Fruit fly (Drosophila melanogaster) whole organism, prepupa: Measurements from ENCODE around the gene CG43407.

Experiments used
- Blimp-1 ChIP-seq: fragments of 200-800 bp; sonication (Bioruptor generic); optimal IDR thresholded peaks from 3 replicates; lab custom pipeline; 2017; ENCODE audit warnings: missing biosample characterization, missing genetic modification characterization, mild to moderate bottlenecking, moderate library complexity, missing genetic modification reagents
- CG10631 ChIP-seq: fragments of 200-800 bp; sonication (Bioruptor generic); optimal IDR thresholded peaks from 2 replicates; lab custom pipeline; 2016; ENCODE audit warnings: missing biosample characterization, missing genetic modification characterization
- CG11294 ChIP-seq: fragments of 200-800 bp; sonication (Bioruptor generic); IDR thresholded peaks from 2 replicates; pipeline ENCODE4 v1.3.6; 2022; ENCODE audit warnings: missing biosample characterization, missing genetic modification characterization
- CG11902 ChIP-seq: fragments of 200-800 bp; sonication (Bioruptor generic); optimal IDR thresholded peaks from 3 replicates; lab custom pipeline; 2016; ENCODE audit warnings: missing biosample characterization, missing genetic modification characterization
- CG15336 ChIP-seq: fragments of 200-800 bp; sonication (Bioruptor generic); IDR thresholded peaks from 2 replicates; pipeline ENCODE4 v1.3.6; 2022; ENCODE audit warnings: missing biosample characterization, missing genetic modification characterization
- CG1621 ChIP-seq: fragments of 200-800 bp; sonication (Bioruptor generic); optimal IDR thresholded peaks from 3 replicates; lab custom pipeline; 2018; ENCODE audit warnings: missing biosample characterization, mild to moderate bottlenecking, missing genetic modification characterization
- CG3032 ChIP-seq: fragments of 200-800 bp; optimal IDR thresholded peaks from 2 replicates; lab custom pipeline; 2019; ENCODE audit warnings: missing biosample characterization, mild to moderate bottlenecking, missing genetic modification characterization, moderate library complexity
- CG32006 ChIP-seq: fragments of 200-800 bp; sonication (Bioruptor generic); optimal IDR thresholded peaks from 3 replicates; lab custom pipeline; 2017; ENCODE audit warnings: missing biosample characterization, mild to moderate bottlenecking, missing genetic modification characterization
- CG34406 ChIP-seq: fragments of 200-800 bp; sonication (Bioruptor generic); optimal IDR thresholded peaks from 3 replicates; lab custom pipeline; 2016; ENCODE audit warnings: missing biosample characterization, missing genetic modification characterization
- CG3919 ChIP-seq: fragments of 200-800 bp; sonication (Bioruptor generic); optimal IDR thresholded peaks from 3 replicates; lab custom pipeline; 2016; ENCODE audit warnings: missing biosample characterization, missing genetic modification characterization
- CG4318 ChIP-seq: fragments of 200-800 bp; sonication (Bioruptor generic); optimal IDR thresholded peaks from 3 replicates; lab custom pipeline; 2017; ENCODE audit warnings: missing biosample characterization, mild to moderate bottlenecking, missing genetic modification characterization
- CG6163 ChIP-seq: fragments of 200-800 bp; sonication (Bioruptor generic); IDR thresholded peaks from 3 replicates; pipeline ENCODE4 v1.3.6; 2022; ENCODE audit warnings: missing biosample characterization, missing genetic modification characterization
- CG6792 ChIP-seq: fragments of 200-800 bp; sonication (Bioruptor generic); optimal IDR thresholded peaks from 3 replicates; lab custom pipeline; 2016; ENCODE audit warnings: missing biosample characterization, missing genetic modification characterization
- CG6808 ChIP-seq: fragments of 200-800 bp; sonication (Bioruptor generic); optimal IDR thresholded peaks from 3 replicates; lab custom pipeline; 2017; ENCODE audit warnings: missing biosample characterization, missing genetic modification characterization, mild to moderate bottlenecking, moderate library complexity, missing genetic modification reagents
- CG6854 ChIP-seq: fragments of 200-800 bp; sonication (Bioruptor generic); optimal IDR thresholded peaks from 2 replicates; lab custom pipeline; 2017; ENCODE audit warnings: missing biosample characterization, mild to moderate bottlenecking, missing genetic modification characterization
- CG8119 ChIP-seq: fragments of 200-800 bp; sonication (Bioruptor generic); IDR thresholded peaks from 3 replicates; pipeline ENCODE4 v1.3.6; 2022; ENCODE audit warnings: missing biosample characterization, missing genetic modification characterization
- CG8319 ChIP-seq: fragments of 200-800 bp; sonication (Bioruptor generic); optimal IDR thresholded peaks from 3 replicates; lab custom pipeline; 2016; ENCODE audit warnings: missing biosample characterization, missing genetic modification characterization
- CG8632 ChIP-seq: fragments of 200-800 bp; sonication (Bioruptor generic); optimal IDR thresholded peaks from 3 replicates; lab custom pipeline; 2016; ENCODE audit warnings: missing biosample characterization, missing genetic modification characterization
- CG9139 ChIP-seq: fragments of 200-800 bp; sonication (Bioruptor generic); optimal IDR thresholded peaks from 3 replicates; lab custom pipeline; 2017; ENCODE audit warnings: missing biosample characterization, mild to moderate bottlenecking, missing genetic modification characterization
- Eip75B ChIP-seq: fragments of 200-800 bp; sonication (Bioruptor generic); optimal IDR thresholded peaks from 3 replicates; lab custom pipeline; 2016; ENCODE audit warnings: missing biosample characterization, missing genetic modification characterization
- Eip78C ChIP-seq: fragments of 200-800 bp; sonication (Bioruptor generic); peaks from one replicate; lab custom pipeline; 2016; ENCODE audit warnings: missing biosample characterization, missing genetic modification characterization
- Eip93F ChIP-seq: fragments of 200-800 bp; sonication (Bioruptor generic); optimal IDR thresholded peaks from 2 replicates; lab custom pipeline; 2016; ENCODE audit warnings: missing biosample characterization, mild to moderate bottlenecking, missing genetic modification characterization
- Ets21C ChIP-seq: fragments of 200-800 bp; sonication (Bioruptor generic); optimal IDR thresholded peaks from 3 replicates; lab custom pipeline; 2016; ENCODE audit warnings: missing biosample characterization, missing genetic modification characterization
- Ets96B ChIP-seq: fragments of 200-800 bp; optimal IDR thresholded peaks from 2 replicates; lab custom pipeline; 2019; ENCODE audit warnings: missing biosample characterization, mild to moderate bottlenecking, missing genetic modification characterization, moderate library complexity
- Gug ChIP-seq: fragments of 200-800 bp; sonication (Bioruptor generic); IDR thresholded peaks from 2 replicates; pipeline ENCODE4 v1.3.6; 2022; ENCODE audit warnings: missing biosample characterization, missing genetic modification characterization
- Hr38 ChIP-seq: sonication (Bioruptor generic); optimal IDR thresholded peaks from 2 replicates; lab custom pipeline; 2016; ENCODE audit warnings: missing biosample characterization, missing genetic modification characterization
- Hr39 ChIP-seq: fragments of 200-800 bp; sonication (Bioruptor generic); optimal IDR thresholded peaks from 2 replicates; lab custom pipeline; 2016; ENCODE audit warnings: missing biosample characterization, missing genetic modification characterization
- Lpt ChIP-seq: fragments of 200-800 bp; sonication (Bioruptor generic); optimal IDR thresholded peaks from 3 replicates; lab custom pipeline; 2016; ENCODE audit warnings: missing biosample characterization, missing genetic modification characterization
- Met ChIP-seq: fragments of 200-800 bp; sonication (Bioruptor generic); optimal IDR thresholded peaks from 3 replicates; lab custom pipeline; 2016; ENCODE audit warnings: missing biosample characterization, missing genetic modification characterization
- OdsH ChIP-seq: fragments of 200-800 bp; sonication (Bioruptor generic); optimal IDR thresholded peaks from 3 replicates; lab custom pipeline; 2016; ENCODE audit warnings: missing biosample characterization, missing genetic modification characterization
- Smox ChIP-seq: fragments of 200-800 bp; sonication (Bioruptor generic); optimal IDR thresholded peaks from 3 replicates; lab custom pipeline; 2016; ENCODE audit warnings: missing biosample characterization, missing genetic modification characterization
- Sox102F ChIP-seq: fragments of 200-800 bp; sonication (Bioruptor generic); optimal IDR thresholded peaks from 2 replicates; lab custom pipeline; 2016; ENCODE audit warnings: missing biosample characterization, mild to moderate bottlenecking, missing genetic modification characterization
- Sox14 ChIP-seq: fragments of 200-800 bp; sonication (Bioruptor generic); optimal IDR thresholded peaks from 3 replicates; lab custom pipeline; 2016; ENCODE audit warnings: missing biosample characterization, missing genetic modification characterization
- achi ChIP-seq: fragments of 200-800 bp; sonication (Bioruptor generic); optimal IDR thresholded peaks from 3 replicates; lab custom pipeline; 2016; ENCODE audit warnings: missing biosample characterization, missing genetic modification characterization
- acj6 ChIP-seq: fragments of 200-800 bp; sonication (Bioruptor generic); optimal IDR thresholded peaks from 3 replicates; lab custom pipeline; 2016; ENCODE audit warnings: missing biosample characterization, missing genetic modification characterization
- dac ChIP-seq: fragments of 200-800 bp; sonication (Bioruptor generic); optimal IDR thresholded peaks from 2 replicates; lab custom pipeline; 2017; ENCODE audit warnings: missing biosample characterization, mild to moderate bottlenecking, missing genetic modification characterization
- dsx ChIP-seq: fragments of 200-800 bp; optimal IDR thresholded peaks from 3 replicates; lab custom pipeline; 2019; ENCODE audit warnings: missing biosample characterization, mild to moderate bottlenecking, missing genetic modification characterization, moderate library complexity; ENCODE audit not compliant: poor library complexity, severe bottlenecking
- eg ChIP-seq: fragments of 200-800 bp; sonication (Bioruptor generic); IDR thresholded peaks from 3 replicates; pipeline ENCODE4 v1.3.6; 2022; ENCODE audit warnings: missing biosample characterization, missing genetic modification characterization
- esn ChIP-seq: fragments of 200-800 bp; sonication (Bioruptor generic); optimal IDR thresholded peaks from 2 replicates; lab custom pipeline; 2016; ENCODE audit warnings: missing biosample characterization, mild to moderate bottlenecking, missing genetic modification characterization, moderate library complexity
- fd59A ChIP-seq: fragments of 200-800 bp; sonication (Bioruptor generic); optimal IDR thresholded peaks from 2 replicates; lab custom pipeline; 2017; ENCODE audit warnings: missing biosample characterization, mild to moderate bottlenecking, missing genetic modification characterization, missing genetic modification reagents
- fd85E ChIP-seq: fragments of 200-800 bp; sonication (Bioruptor generic); optimal IDR thresholded peaks from 3 replicates; lab custom pipeline; 2016; ENCODE audit warnings: missing biosample characterization, missing genetic modification characterization
- net ChIP-seq: fragments of 200-800 bp; sonication (Bioruptor generic); optimal IDR thresholded peaks from 3 replicates; lab custom pipeline; 2016; ENCODE audit warnings: missing biosample characterization, missing genetic modification characterization
- pdm3 ChIP-seq: fragments of 200-800 bp; sonication (Bioruptor generic); optimal IDR thresholded peaks from 3 replicates; lab custom pipeline; 2016; ENCODE audit warnings: missing biosample characterization, missing genetic modification characterization
- salr ChIP-seq, 2 experiments: fragments of 200-800 bp; sonication (Bioruptor generic); optimal IDR thresholded peaks; 3 replicates each; lab custom pipeline; 2016 to 2018; ENCODE audit warnings: missing biosample characterization in 2 of 2, missing genetic modification characterization in 2 of 2, mild to moderate bottlenecking in 1 of 2
- ss ChIP-seq, 2 experiments: fragments of 200-800 bp; sonication (Bioruptor generic); optimal IDR thresholded peaks; 2 replicates in 1 of 2; 3 replicates in 1 of 2; lab custom pipeline; 2017 to 2018; ENCODE audit warnings: mild to moderate bottlenecking in 2 of 2, missing biosample characterization in 2 of 2, missing genetic modification characterization in 2 of 2, moderate library complexity in 1 of 2
- svp ChIP-seq: fragments of 200-800 bp; sonication (Bioruptor generic); peaks from one replicate; lab custom pipeline; 2016; ENCODE audit warnings: missing biosample characterization, missing genetic modification characterization
- topi ChIP-seq: fragments of 200-800 bp; sonication (Bioruptor generic); optimal IDR thresholded peaks from 3 replicates; lab custom pipeline; 2016; ENCODE audit warnings: missing biosample characterization, missing genetic modification characterization

The CG43407 gene

dm6 chr3L:19016805-19017161 lies 36.4 kb downstream of the CG43407 start:
- no peak for TF ChIP-seq Ets21C (GFP tag; lab: Kevin White, UChicago)
- no peak for TF ChIP-seq CG10631 (GFP tag; lab: Kevin White, UChicago)
- TF ChIP-seq CG34406 (GFP tag; lab: Kevin White, UChicago) = no peak
- TF ChIP-seq Met (GFP tag; lab: Kevin White, UChicago) = no peak
- TF ChIP-seq achi (GFP tag; lab: Kevin White, UChicago) = no peak
- no peak for TF ChIP-seq CG6808 (GFP tag; lab: Kevin White, UChicago)
- no peak for TF ChIP-seq Smox (GFP tag; lab: Kevin White, UChicago)
- no peak for TF ChIP-seq CG8632 (GFP tag; lab: Kevin White, UChicago)
- no peak for TF ChIP-seq fd59A
- no peak for TF ChIP-seq eg (GFP tag; lab: Robert Waterston, UW)
- no peak for TF ChIP-seq CG15336
- no peak for TF ChIP-seq CG8319 (GFP tag; lab: Kevin White, UChicago)
- no peak for TF ChIP-seq dac (GFP tag; lab: Kevin White, UChicago)
- no peak for TF ChIP-seq acj6 (GFP tag; lab: Kevin White, UChicago)
- no peak for TF ChIP-seq CG11294 (GFP tag; lab: Robert Waterston, UW)
- no peak for TF ChIP-seq net (GFP tag; lab: Kevin White, UChicago)
- no peak for TF ChIP-seq Hr38 (GFP tag; lab: Kevin White, UChicago)

- TF ChIP-seq Met (GFP tag; lab: Kevin White, UChicago) = peak; percentile 61
- TF ChIP-seq fd59A = peak; percentile 69
- TF ChIP-seq CG8119 (GFP tag; lab: Robert Waterston, UW) = peak; percentile 76
- peak; percentile 59 for TF ChIP-seq Sox102F (GFP tag; lab: Kevin White, UChicago)
- TF ChIP-seq Eip78C (GFP tag; lab: Kevin White, UChicago) = peak; percentile 86
- peak; percentile 29 for TF ChIP-seq Smox (GFP tag; lab: Kevin White, UChicago)
- TF ChIP-seq eg (GFP tag; lab: Robert Waterston, UW) = peak; percentile 36; the same call in 1 of the 3 replicates
- peak; percentile 62 for TF ChIP-seq acj6 (GFP tag; lab: Kevin White, UChicago)
- TF ChIP-seq achi (GFP tag; lab: Kevin White, UChicago) = peak; percentile 56
- peak; percentile 58 for TF ChIP-seq esn (GFP tag; lab: Kevin White, UChicago)
- TF ChIP-seq Ets96B (tag; lab: Kevin White, UChicago) = peak; percentile 78
- TF ChIP-seq pdm3 (GFP tag; lab: Kevin White, UChicago) = peak; percentile 79
- peak; percentile 46 to 56 for TF ChIP-seq ss (GFP tag; optimal IDR thresholded peaks at IDR 0.05; lab: Kevin White, UChicago)
- TF ChIP-seq CG3032 (tag; lab: Kevin White, UChicago) = peak; percentile 67
- peak; percentile 43 for TF ChIP-seq Hr39 (GFP tag; lab: Kevin White, UChicago)
- TF ChIP-seq CG1621 = no peak
- TF ChIP-seq Blimp-1 (GFP tag; lab: Kevin White, UChicago) = no peak
- peak; percentile 32 for TF ChIP-seq Eip75B (GFP tag; lab: Kevin White, UChicago)
- peak; percentile 31; the same call in 1 of the 2 replicates for TF ChIP-seq Gug (GFP tag; lab: Robert Waterston, UW)
- TF ChIP-seq CG32006 = peak; percentile 80
- peak; percentile 14 for TF ChIP-seq fd85E
- TF ChIP-seq Eip93F (GFP tag; lab: Kevin White, UChicago) = no peak
- TF ChIP-seq CG9139 = no peak
- 0 out of 3 replicates have a peak, but pooled peaks have one; percentile 27 for TF ChIP-seq CG6163 (GFP tag; lab: Robert Waterston, UW)
- TF ChIP-seq CG6854 (GFP tag; lab: Kevin White, UChicago) = no peak
- peak; percentile 52 for TF ChIP-seq CG3919 (GFP tag; lab: Kevin White, UChicago)
- TF ChIP-seq CG10631 (GFP tag; lab: Kevin White, UChicago) = peak; percentile 68
- TF ChIP-seq dac (GFP tag; lab: Kevin White, UChicago) = peak; percentile 20
- TF ChIP-seq CG4318 (GFP tag; lab: Kevin White, UChicago) = peak; percentile 45
- TF ChIP-seq CG11902 = peak; percentile 13
- peak; percentile 70 for TF ChIP-seq Sox14 (GFP tag; lab: Kevin White, UChicago)
- TF ChIP-seq CG15336 = peak; percentile 78
- TF ChIP-seq net (GFP tag; lab: Kevin White, UChicago) = peak; percentile 69
- peak; percentile 45 for TF ChIP-seq CG6792 (GFP tag; lab: Kevin White, UChicago)
- peak; percentile 54 for TF ChIP-seq topi (GFP tag; lab: Kevin White, UChicago)
- peak; percentile 66 for TF ChIP-seq Lpt (GFP tag; lab: Kevin White, UChicago)
- TF ChIP-seq OdsH (GFP tag; lab: Kevin White, UChicago) = peak; percentile 77
- TF ChIP-seq Ets21C (GFP tag; lab: Kevin White, UChicago) = no peak
- peak; percentile 61 for TF ChIP-seq dsx (GFP tag; lab: Kevin White, UChicago)
- TF ChIP-seq salr (GFP tag; optimal IDR thresholded peaks at IDR 0.05; lab: Kevin White, UChicago) = peak in 1 of 2 experiments; percentile 66
- no peak for TF ChIP-seq svp (GFP tag; lab: Kevin White, UChicago)
Observed at dm6 chr3L:19016133-19016804, 36.9 kb downstream of the CG43407 start.
